Worm (Caenorhabditis elegans): ENCODE results near the gene Y49E10.4.

- TF ChIP-seq elt-1 (tag; optimal IDR thresholded peaks at IDR 0.05) (no peak), ZK546.5 (tag; optimal IDR thresholded peaks at IDR 0.05) (no peak), ceh-82 (tag; optimal IDR thresholded peaks at IDR 0.05) (no peak), aly-2 (tag; optimal IDR thresholded peaks at IDR 0.05) (no peak), nhr-25 (tag; optimal IDR thresholded peaks at IDR 0.05) (no peak), zag-1 (tag; optimal IDR thresholded peaks at IDR 0.05) (no peak), ztf-1 (GFP tag; conservative IDR thresholded peaks at IDR 0.05) (no peak), snpc-4 (tag; optimal IDR thresholded peaks at IDR 0.05) (no peak), mdl-1 (tag; optimal IDR thresholded peaks at IDR 0.05) (no peak), lin-13 (GFP tag; optimal IDR thresholded peaks at IDR 0.05) (peak; percentile 7), nhr-77 (tag; optimal IDR thresholded peaks at IDR 0.05) (no peak), ceh-16 (tag; optimal IDR thresholded peaks at IDR 0.05) (no peak), ama-1 (optimal IDR thresholded peaks at IDR 0.05) (no peak), unc-62 (GFP tag; optimal IDR thresholded peaks at IDR 0.05) (no peak)
Observed at ce11 chrIII:12377198-12377662, 6.4 kb downstream of the Y49E10.4 start, which contains the start of gene pph-4.2.
